Fruit fly (Drosophila melanogaster): ENCODE measurements around the gene GMF.

GMF gene

dm6 chr2L:16287602-16288392 lies 15.0 kb downstream of the GMF start, which contains the start of the genes crp and pkaap (continued):
- TF ChIP-seq CG4854 (GFP tag; optimal IDR thresholded peaks at IDR 0.05) (peak; percentile 86), Antp (GFP tag; optimal IDR thresholded peaks at IDR 0.05) (peak; percentile 94), prd (optimal IDR thresholded peaks at IDR 0.05) (no peak), prd (GFP tag; IDR thresholded peaks at IDR 0.05) (no peak), mld (GFP tag; IDR thresholded peaks at IDR 0.05; ENCODE audit: partially characterized antibody) (no peak), maf-S (GFP tag; optimal IDR thresholded peaks at IDR 0.05) (peak; percentile 88), CG9609 (GFP tag; optimal IDR thresholded peaks at IDR 0.05) (peak; percentile 75), Xrp1 (GFP tag; IDR thresholded peaks at IDR 0.05) (no peak), Mad (GFP tag; optimal IDR thresholded peaks at IDR 0.05) (peak; percentile 71), CG3163 (GFP tag; optimal IDR thresholded peaks at IDR 0.05) (peak; percentile 73), CG11723 (GFP tag; optimal IDR thresholded peaks at IDR 0.05) (peak; percentile 23), corto (GFP tag; optimal IDR thresholded peaks at IDR 0.05) (peak; percentile 91), jumu (GFP tag; optimal IDR thresholded peaks at IDR 0.05) (peak; percentile 87), Hr39 (optimal IDR thresholded peaks at IDR 0.05) (no peak), CG10321 (GFP tag; IDR thresholded peaks at IDR 0.05) (no peak), CG18262 (tag; optimal IDR thresholded peaks at IDR 0.05) (peak; percentile 65), Eip74EF (GFP tag; optimal IDR thresholded peaks at IDR 0.05) (peak in 1 of 2 experiments; percentile 59), dm (GFP tag; optimal IDR thresholded peaks at IDR 0.05) (peak; percentile 89), CG10654 (GFP tag; optimal IDR thresholded peaks at IDR 0.05) (peak; percentile 82), CkIIα-i1 (GFP tag; IDR thresholded peaks at IDR 0.05) (no peak), CG15514 (GFP tag; optimal IDR thresholded peaks at IDR 0.05) (peak; percentile 73), CG3065 (GFP tag; optimal IDR thresholded peaks at IDR 0.05) (peak; percentile 72), TFAM (GFP tag; optimal IDR thresholded peaks at IDR 0.05) (no peak), Tbp (GFP tag; optimal IDR thresholded peaks at IDR 0.05) (peak; percentile 37), CG31365 (tag; optimal IDR thresholded peaks at IDR 0.05) (peak; percentile 66), jigr1 (GFP tag; IDR thresholded peaks at IDR 0.05) (no peak), seq (GFP tag; IDR thresholded peaks at IDR 0.05) (no peak), CG10543 (GFP tag; optimal IDR thresholded peaks at IDR 0.05) (peak; percentile 86), grn (GFP tag; optimal IDR thresholded peaks at IDR 0.05) (peak; percentile 90), CG6683 (GFP tag; optimal IDR thresholded peaks at IDR 0.05) (peak; percentile 37), CG4707 (GFP tag; optimal IDR thresholded peaks at IDR 0.05) (peak; percentile 23), Lhr (GFP tag; optimal IDR thresholded peaks at IDR 0.05) (peak; percentile 91), tup (GFP tag; optimal IDR thresholded peaks at IDR 0.05) (peak; percentile 83), Doc2 (GFP tag; IDR thresholded peaks at IDR 0.05) (no peak), CG3995 (GFP tag; optimal IDR thresholded peaks at IDR 0.05) (peak; percentile 55), CG2199 (GFP tag; IDR thresholded peaks at IDR 0.05) (no peak), CG7745 (tag; optimal IDR thresholded peaks at IDR 0.05) (peak; percentile 34), CG11085 (GFP tag; IDR thresholded peaks at IDR 0.05) (no peak), CG10959 (GFP tag; IDR thresholded peaks at IDR 0.05) (no peak), pho (GFP tag; optimal IDR thresholded peaks at IDR 0.05) (peak; percentile 83), Dp (GFP tag; optimal IDR thresholded peaks at IDR 0.05) (peak; percentile 90), CG2678 (tag; optimal IDR thresholded peaks at IDR 0.05) (no peak), ERR (GFP tag; optimal IDR thresholded peaks at IDR 0.05) (peak; percentile 87), Hr51 (GFP tag; optimal IDR thresholded peaks at IDR 0.05) (peak in 1 of 2 experiments; percentile 88), h (optimal IDR thresholded peaks at IDR 0.05) (no peak), en (GFP tag; optimal IDR thresholded peaks at IDR 0.05) (peak; percentile 56), cad (GFP tag; optimal IDR thresholded peaks at IDR 0.05) (no peak), tap (tag; optimal IDR thresholded peaks at IDR 0.05) (peak; percentile 35), p53 (GFP tag; optimal IDR thresholded peaks at IDR 0.05) (no peak), run (tag; optimal IDR thresholded peaks at IDR 0.05) (peak; percentile 25), Meics (GFP tag; optimal IDR thresholded peaks at IDR 0.05) (peak; percentile 67)

Measured in whole organism, embryonic.